Worm (Caenorhabditis elegans) whole organism, L4/young adult: ENCODE data around the gene nol-56.

Source experiments
- W03F9.2 ChIP-seq: fragments of 150-350 bp; optimal IDR thresholded peaks from 2 replicates; lab custom pipeline; 2014; ENCODE audit warnings: missing biosample characterization, missing genetic modification characterization
- dao-5 ChIP-seq: sonication (generic microtip); optimal IDR thresholded peaks from 2 replicates; lab custom pipeline; 2016; ENCODE audit warnings: missing genotype, missing genetic modification characterization, moderate library complexity, missing compliant biosample characterization
- him-1 ChIP-seq: sonication (generic microtip); optimal IDR thresholded peaks from 2 replicates; lab custom pipeline; 2016; ENCODE audit warnings: missing genotype, missing genetic modification reagents, missing genetic modification characterization, missing compliant biosample characterization

ce11 chrV:10314371-10314770 is 38.4 kb downstream of the nol-56 start, which contains the start of gene trx-2:
- TF ChIP-seq him-1 (tag; lab: Kevin White, UChicago) (no peak), W03F9.2 (no peak), dao-5 (tag; lab: Kevin White, UChicago) (no peak)
